Worm (Caenorhabditis elegans) whole organism, young adult: ENCODE data around the gene srw-60.

Source experiments
- B0019.2 ChIP-seq: fragments of 200-800 bp; sonication (Bioruptor generic); conservative IDR thresholded peaks from 2 replicates; pipeline ENCODE4 v1.3.6; 2022; ENCODE audit warnings: missing genetic modification reagents, missing genetic modification characterization, missing compliant biosample characterization
- B0035.1 ChIP-seq: sonication (generic microtip); optimal IDR thresholded peaks from 2 replicates; lab custom pipeline; 2016; ENCODE audit warnings: missing genetic modification characterization, mild to moderate bottlenecking, missing compliant biosample characterization, missing genotype, missing genetic modification reagents
- C06A6.2 ChIP-seq: fragments of 200-800 bp; sonication (Bioruptor generic); conservative IDR thresholded peaks from 2 replicates; pipeline ENCODE4 v1.3.6; 2022; ENCODE audit warnings: missing genetic modification characterization, missing compliant biosample characterization
- D2030.7 ChIP-seq: fragments of 200-800 bp; sonication (Bioruptor generic); IDR thresholded peaks from 2 replicates; pipeline ENCODE4 v1.3.6; 2022; ENCODE audit warnings: missing genetic modification reagents, missing genetic modification characterization, missing compliant biosample characterization
- F10E7.11 ChIP-seq: sonication (generic microtip); optimal IDR thresholded peaks from 2 replicates; lab custom pipeline; 2017; ENCODE audit warnings: mild to moderate bottlenecking, missing genetic modification characterization, moderate library complexity, missing compliant biosample characterization
- K12H6.12 ChIP-seq: fragments of 200-800 bp; sonication (Bioruptor generic); optimal IDR thresholded peaks from 2 replicates; lab custom pipeline; 2018; ENCODE audit warnings: mild to moderate bottlenecking, missing genetic modification characterization, missing compliant biosample characterization
- T07F8.4 ChIP-seq: sonication (generic microtip); optimal IDR thresholded peaks from 2 replicates; lab custom pipeline; 2016; ENCODE audit warnings: mild to moderate bottlenecking, missing genetic modification characterization, moderate library complexity, missing compliant biosample characterization
- T26A5.8 ChIP-seq: sonication (generic microtip); optimal IDR thresholded peaks from 2 replicates; lab custom pipeline; 2016; ENCODE audit warnings: missing genetic modification characterization, missing compliant biosample characterization
- Y53F4B.3 ChIP-seq: fragments of 200-800 bp; sonication (Bioruptor generic); IDR thresholded peaks from 2 replicates; pipeline ENCODE4 v1.3.6; 2022; ENCODE audit warnings: missing genetic modification reagents, missing genetic modification characterization, missing compliant biosample characterization
- Y67H2A.10 ChIP-seq: fragments of 200-800 bp; sonication (Bioruptor generic); conservative IDR thresholded peaks from 2 replicates; pipeline ENCODE4 v1.3.6; 2022; ENCODE audit warnings: missing genetic modification reagents, missing genetic modification characterization, missing compliant biosample characterization
- ZK185.1 ChIP-seq: sonication (generic microtip); optimal IDR thresholded peaks from 2 replicates; lab custom pipeline; 2016; ENCODE audit warnings: mild to moderate bottlenecking, missing genetic modification characterization, missing compliant biosample characterization; ENCODE audit not compliant: poor library complexity, severe bottlenecking
- atf-7 ChIP-seq: sonication (generic microtip); optimal IDR thresholded peaks from 2 replicates; lab custom pipeline; 2017; ENCODE audit warnings: mild to moderate bottlenecking, missing genetic modification characterization, missing compliant biosample characterization
- athp-1 ChIP-seq: sonication (generic microtip); optimal IDR thresholded peaks from 2 replicates; lab custom pipeline; 2017; ENCODE audit warnings: mild to moderate bottlenecking, missing genetic modification characterization, missing compliant biosample characterization
- attf-5 ChIP-seq: fragments of 200-800 bp; sonication (Bioruptor generic); optimal IDR thresholded peaks from 2 replicates; lab custom pipeline; 2018; ENCODE audit warnings: mild to moderate bottlenecking, missing genetic modification characterization, missing compliant biosample characterization
- bed-1 ChIP-seq: fragments of 200-800 bp; sonication (Bioruptor generic); IDR thresholded peaks from 2 replicates; pipeline ENCODE4 v1.3.6; 2022; ENCODE audit warnings: missing genetic modification reagents, missing genetic modification characterization, missing compliant biosample characterization
- cebp-1 ChIP-seq, 2 experiments: fragments of 200-800 bp in 1 of 2; sonication (Bioruptor generic) in 1 of 2; sonication (generic microtip) in 1 of 2; IDR thresholded peaks in 1 of 2; optimal IDR thresholded peaks in 1 of 2; 2 replicates each; pipeline versions ENCODE4 v1.3.6 to Lab custom; 2017 to 2022; ENCODE audit warnings: missing compliant biosample characterization in 2 of 2, missing genetic modification characterization in 2 of 2, mild to moderate bottlenecking in 1 of 2, missing genetic modification reagents in 1 of 2, moderate library complexity in 1 of 2
- cebp-2 ChIP-seq: fragments of 200-800 bp; sonication (Bioruptor generic); IDR thresholded peaks from 2 replicates; pipeline ENCODE4 v1.3.6; 2022; ENCODE audit warnings: missing genetic modification characterization, missing compliant biosample characterization
- ceh-27 ChIP-seq: fragments of 200-800 bp; sonication (Bioruptor generic); optimal IDR thresholded peaks from 2 replicates; lab custom pipeline; 2018; ENCODE audit warnings: mild to moderate bottlenecking, missing genetic modification characterization, moderate library complexity, missing compliant biosample characterization
- ceh-58 ChIP-seq: fragments of 200-800 bp; sonication (Bioruptor generic); IDR thresholded peaks from 2 replicates; pipeline ENCODE4 v1.3.6; 2022; ENCODE audit warnings: missing genetic modification characterization, missing compliant biosample characterization
- ceh-91 ChIP-seq: fragments of 200-800 bp; sonication (Bioruptor generic); IDR thresholded peaks from 2 replicates; pipeline ENCODE4 v1.3.6; 2022; ENCODE audit warnings: missing genetic modification reagents, missing genetic modification characterization, missing compliant biosample characterization
- dox-1 ChIP-seq: fragments of 200-800 bp; sonication (Bioruptor generic); IDR thresholded peaks from 2 replicates; pipeline ENCODE4 v1.3.6; 2022; ENCODE audit warnings: missing genetic modification reagents, missing genetic modification characterization, missing compliant biosample characterization
- efl-1 ChIP-seq: fragments of 150-350 bp; optimal IDR thresholded peaks from 2 replicates; lab custom pipeline; 2014; ENCODE audit warnings: missing biosample characterization, missing genetic modification reagents, missing genetic modification characterization
- egl-18 ChIP-seq: fragments of 200-800 bp; sonication (Bioruptor generic); IDR thresholded peaks from 2 replicates; pipeline ENCODE4 v1.3.6; 2022; ENCODE audit warnings: missing genetic modification reagents, missing genetic modification characterization, missing compliant biosample characterization
- egl-44 ChIP-seq: fragments of 200-800 bp; sonication (Bioruptor generic); IDR thresholded peaks from 2 replicates; pipeline ENCODE4 v1.3.6; 2022; ENCODE audit warnings: missing genetic modification reagents, missing genetic modification characterization, missing compliant biosample characterization
- egrh-3 ChIP-seq: fragments of 200-800 bp; sonication (Bioruptor generic); IDR thresholded peaks from 2 replicates; pipeline ENCODE4 v1.3.6; 2022; ENCODE audit warnings: missing genetic modification reagents, missing genetic modification characterization, missing compliant biosample characterization
- ets-4 ChIP-seq: fragments of 200-800 bp; sonication (Bioruptor generic); optimal IDR thresholded peaks from 2 replicates; lab custom pipeline; 2018; ENCODE audit warnings: mild to moderate bottlenecking, missing genetic modification characterization, missing compliant biosample characterization
- gei-17 ChIP-seq: fragments of 200-800 bp; sonication (Bioruptor generic); optimal IDR thresholded peaks from 2 replicates; lab custom pipeline; 2018; ENCODE audit warnings: mild to moderate bottlenecking, missing genetic modification characterization, missing compliant biosample characterization
- lag-1 ChIP-seq: fragments of 200-800 bp; sonication (Bioruptor generic); IDR thresholded peaks from 2 replicates; pipeline ENCODE4 v1.3.6; 2022; ENCODE audit warnings: missing genetic modification reagents, missing genetic modification characterization, missing compliant biosample characterization
- let-607 ChIP-seq, 2 experiments: fragments of 200-800 bp in 1 of 2; sonication (Bioruptor generic) in 1 of 2; sonication (generic microtip) in 1 of 2; optimal IDR thresholded peaks; 2 replicates each; lab custom pipeline; 2016 to 2018; ENCODE audit warnings: mild to moderate bottlenecking in 2 of 2, missing compliant biosample characterization in 2 of 2, missing genetic modification characterization in 2 of 2, moderate library complexity in 2 of 2, missing genotype in 1 of 2
- lin-26 ChIP-seq: fragments of 200-800 bp; sonication (Bioruptor generic); IDR thresholded peaks from 2 replicates; pipeline ENCODE4 v1.3.6; 2022; ENCODE audit warnings: missing genetic modification reagents, missing genetic modification characterization, missing compliant biosample characterization
- mcd-1 ChIP-seq: fragments of 200-800 bp; sonication (Bioruptor generic); IDR thresholded peaks from 2 replicates; pipeline ENCODE4 v1.3.6; 2022; ENCODE audit warnings: missing genetic modification reagents, missing genetic modification characterization, missing compliant biosample characterization
- mes-4 ChIP-seq: sonication (generic microtip); optimal IDR thresholded peaks from 2 replicates; lab custom pipeline; 2016; ENCODE audit warnings: missing genotype, missing genetic modification characterization, missing compliant biosample characterization
- nfya-2 ChIP-seq: fragments of 200-800 bp; sonication (Bioruptor generic); IDR thresholded peaks from 2 replicates; pipeline ENCODE4 v1.3.6; 2022; ENCODE audit warnings: missing genetic modification reagents, missing genetic modification characterization, missing compliant biosample characterization
- nfyb-1 ChIP-seq: fragments of 200-800 bp; sonication (Bioruptor generic); IDR thresholded peaks from 2 replicates; pipeline ENCODE4 v1.3.6; 2022; ENCODE audit warnings: missing genetic modification reagents, missing genetic modification characterization, missing compliant biosample characterization
- nhr-120 ChIP-seq: fragments of 200-800 bp; sonication (Bioruptor generic); IDR thresholded peaks from 2 replicates; pipeline ENCODE4 v1.3.6; 2022; ENCODE audit warnings: missing genetic modification characterization, missing compliant biosample characterization
- nhr-179 ChIP-seq: sonication (generic microtip); optimal IDR thresholded peaks from 2 replicates; lab custom pipeline; 2016; ENCODE audit warnings: mild to moderate bottlenecking, missing genetic modification characterization, missing compliant biosample characterization
- nhr-80 ChIP-seq: sonication (generic microtip); optimal IDR thresholded peaks from 2 replicates; lab custom pipeline; 2016; ENCODE audit warnings: missing genetic modification characterization, missing compliant biosample characterization
- nhr-90 ChIP-seq: sonication (generic microtip); optimal IDR thresholded peaks from 2 replicates; lab custom pipeline; 2016; ENCODE audit warnings: missing genotype, mild to moderate bottlenecking, missing genetic modification characterization, missing compliant biosample characterization
- pha-4 ChIP-seq: fragments of 150-350 bp; sonication (generic microtip); optimal IDR thresholded peaks from 2 replicates; lab custom pipeline; 2014; ENCODE audit warnings: missing biosample characterization, missing genetic modification reagents, missing genetic modification characterization
- sea-2 ChIP-seq: fragments of 200-800 bp; sonication (Bioruptor generic); IDR thresholded peaks from 2 replicates; pipeline ENCODE4 v1.3.6; 2022; ENCODE audit warnings: missing genetic modification characterization, missing compliant biosample characterization
- snpc-1.1 ChIP-seq: sonication (generic microtip); optimal IDR thresholded peaks from 2 replicates; lab custom pipeline; 2017; ENCODE audit warnings: missing genetic modification characterization, mild to moderate bottlenecking, missing compliant biosample characterization, antibody characterized with exemption, moderate library complexity, missing genotype, missing genetic modification reagents; ENCODE audit not compliant: insufficient read depth
- tbp1 ChIP-seq: fragments of 200-800 bp; sonication (Bioruptor generic); optimal IDR thresholded peaks from 2 replicates; lab custom pipeline; 2018; ENCODE audit warnings: mild to moderate bottlenecking, missing genetic modification characterization, missing compliant biosample characterization
- zfh-2 ChIP-seq: fragments of 200-800 bp; sonication (Bioruptor generic); conservative IDR thresholded peaks from 2 replicates; pipeline ENCODE4 v1.3.6; 2022; ENCODE audit warnings: missing genetic modification reagents, missing genetic modification characterization, missing compliant biosample characterization
- ztf-25 ChIP-seq: fragments of 200-800 bp; sonication (Bioruptor generic); IDR thresholded peaks from 2 replicates; pipeline ENCODE4 v1.3.6; 2022; ENCODE audit warnings: missing genetic modification reagents, missing genetic modification characterization, missing compliant biosample characterization

Gene srw-60

ce11 chrII:2973940-2974402, 15.6 kb downstream of the srw-60 start (continued):
- TF ChIP-seq snpc-1.1 (tag; lab: Kevin White, UChicago) (no peak), bed-1 (no peak), nhr-179 (tag; lab: Kevin White, UChicago) (no peak), let-607 (tag; optimal IDR thresholded peaks at IDR 0.05; lab: Kevin White, UChicago) (peak in 1 of 2 experiments; percentile 9), ets-4 (peak; percentile 43), D2030.7 (GFP tag; lab: Robert Waterston, UW) (no peak), nhr-120 (GFP tag; lab: Robert Waterston, UW) (0 out of 2 replicates have a peak, but pooled peaks have one; percentile 87), T26A5.8 (tag; lab: Kevin White, UChicago) (no peak), Y67H2A.10 (GFP tag; lab: Robert Waterston, UW) (peak; percentile 59; the same call in 1 of the 2 replicates), gei-17 (GFP tag; lab: Kevin White, UChicago) (peak; percentile 85), Y53F4B.3 (GFP tag; lab: Robert Waterston, UW) (no peak), athp-1 (tag; lab: Kevin White, UChicago) (peak; percentile 82), T07F8.4 (tag; lab: Kevin White, UChicago) (no peak), nhr-80 (peak; percentile 23), F10E7.11 (peak; percentile 62), pha-4 (tag; lab: Kevin White, UChicago) (peak; percentile 88), C06A6.2 (GFP tag; lab: Robert Waterston, UW) (peak; percentile 95), egrh-3 (GFP tag; lab: Robert Waterston, UW) (peak; percentile 100), ceh-91 (GFP tag; lab: Robert Waterston, UW) (no peak), ceh-27 (peak; percentile 96), sea-2 (peak; percentile 79; the same call in 1 of the 2 replicates), ZK185.1 (tag; lab: Kevin White, UChicago) (peak; percentile 68), ceh-58 (GFP tag; lab: Robert Waterston, UW) (no peak), egl-44 (GFP tag; lab: Robert Waterston, UW) (peak; percentile 95), B0019.2 (GFP tag; lab: Robert Waterston, UW) (no peak), lag-1 (GFP tag; lab: Robert Waterston, UW) (peak; percentile 87), attf-5 (GFP tag; lab: Kevin White, UChicago) (peak; percentile 74), ztf-25 (GFP tag; lab: Robert Waterston, UW) (no peak), nfya-2 (GFP tag; lab: Robert Waterston, UW) (no peak), cebp-2 (GFP tag; lab: Robert Waterston, UW) (peak; percentile 78; the same call in 1 of the 2 replicates), lin-26 (GFP tag; lab: Robert Waterston, UW) (peak; percentile 75)

- peak; percentile 87 for TF ChIP-seq atf-7 (tag; lab: Kevin White, UChicago)
- no peak for TF ChIP-seq mcd-1 (GFP tag; lab: Robert Waterston, UW)
- peak; percentile 55 for TF ChIP-seq nhr-80
- TF ChIP-seq dox-1 (GFP tag; lab: Robert Waterston, UW): 0 out of 2 replicates have a peak, but pooled peaks have one; percentile 16
Observed at ce11 chrII:2975561-2976230, 17.3 kb downstream of the srw-60 start.

ce11 chrII:2976597-2976996, 18.2 kb downstream of the srw-60 start, which contains the start of gene nhr-88:
nhr-88 (plus strand) TSS chrII:2976639.
- TF ChIP-seq nhr-90 (tag; lab: Kevin White, UChicago) (no peak), cebp-1 (GFP tag; IDR thresholded peaks at IDR 0.05; lab: Robert Waterston, UW) (no peak), cebp-1 (tag; optimal IDR thresholded peaks at IDR 0.05; lab: Kevin White, UChicago) (peak; percentile 69), mcd-1 (GFP tag; lab: Robert Waterston, UW) (peak; percentile 42), ceh-58 (GFP tag; lab: Robert Waterston, UW) (no peak), tbp1 (GFP tag; lab: Kevin White, UChicago) (no peak), K12H6.12 (tag; lab: Kevin White, UChicago) (peak; percentile 20), ceh-91 (GFP tag; lab: Robert Waterston, UW) (no peak), efl-1 (GFP tag; lab: Kevin White, UChicago) (no peak), let-607 (tag; optimal IDR thresholded peaks at IDR 0.05; lab: Kevin White, UChicago) (no peak), attf-5 (GFP tag; lab: Kevin White, UChicago) (peak; percentile 6), B0035.1 (tag; lab: Kevin White, UChicago) (no peak), egl-18 (GFP tag; lab: Robert Waterston, UW) (no peak), ceh-27 (no peak), nfyb-1 (peak; percentile 56; the same call in 1 of the 2 replicates), zfh-2 (GFP tag; lab: Robert Waterston, UW) (peak; percentile 76), mes-4 (tag; lab: Kevin White, UChicago) (no peak), Y67H2A.10 (GFP tag; lab: Robert Waterston, UW) (no peak)
